Worm (Caenorhabditis elegans) whole organism, early embryonic: ENCODE measurements around the gene zip-1.
"Not testable (repeated sequence)": the region's sequence is repeated elsewhere in the genome, so short reads cannot be mapped to it uniquely, and the experiment has no call there.

Experiments
- B0310.2 ChIP-seq: sonication (generic microtip); optimal IDR thresholded peaks from 2 replicates; lab custom pipeline; 2016; ENCODE audit warnings: mild to moderate bottlenecking, missing genetic modification characterization, missing compliant biosample characterization
- F13C5.2 ChIP-seq: sonication (generic microtip); optimal IDR thresholded peaks from 2 replicates; lab custom pipeline; 2017; ENCODE audit warnings: mild to moderate bottlenecking, missing genetic modification characterization, inconsistent platforms, missing compliant biosample characterization
- aly-1 ChIP-seq: sonication (generic microtip); optimal IDR thresholded peaks from 2 replicates; lab custom pipeline; 2016; ENCODE audit warnings: missing genetic modification characterization, missing compliant biosample characterization
- ama-1 ChIP-seq: fragments of 150-350 bp; optimal IDR thresholded peaks from 2 replicates; lab custom pipeline; 2014
- ceh-13 ChIP-seq: fragments of 200-800 bp; sonication (Bioruptor generic); optimal IDR thresholded peaks from 2 replicates; lab custom pipeline; 2018; ENCODE audit warnings: mild to moderate bottlenecking, missing genetic modification characterization, missing compliant biosample characterization
- ets-7 ChIP-seq: sonication (generic microtip); optimal IDR thresholded peaks from 2 replicates; lab custom pipeline; 2016; ENCODE audit warnings: missing genotype, missing genetic modification characterization, missing compliant biosample characterization
- flt-1 ChIP-seq: fragments of 200-800 bp; sonication (Bioruptor generic); IDR thresholded peaks from 2 replicates; pipeline ENCODE4 v1.3.6; 2022; ENCODE audit warnings: missing genetic modification characterization, missing compliant biosample characterization
- hmbx-1 ChIP-seq: sonication (generic microtip); optimal IDR thresholded peaks from 2 replicates; lab custom pipeline; 2016; ENCODE audit warnings: mild to moderate bottlenecking, missing genetic modification characterization, missing compliant biosample characterization
- hnd-1 ChIP-seq: sonication (generic microtip); optimal IDR thresholded peaks from 2 replicates; lab custom pipeline; 2016; ENCODE audit warnings: missing genetic modification characterization, missing compliant biosample characterization
- pes-1 ChIP-seq: fragments of 200-800 bp; sonication (Bioruptor generic); IDR thresholded peaks from 2 replicates; pipeline ENCODE4 v1.3.6; 2022; ENCODE audit warnings: missing genetic modification reagents, missing genetic modification characterization, missing compliant biosample characterization
- scrt-1 ChIP-seq: fragments of 200-800 bp; sonication (Bioruptor generic); IDR thresholded peaks from 2 replicates; pipeline ENCODE4 v1.3.6; 2022; ENCODE audit warnings: missing genetic modification characterization, missing compliant biosample characterization
- sea-1 ChIP-seq: fragments of 200-800 bp; sonication (Bioruptor generic); conservative IDR thresholded peaks from 2 replicates; pipeline ENCODE4 v1.3.6; 2022; ENCODE audit warnings: missing genetic modification characterization, missing compliant biosample characterization
- tbx-11 ChIP-seq: fragments of 200-800 bp; sonication (Bioruptor generic); IDR thresholded peaks from 2 replicates; pipeline ENCODE4 v1.3.6; 2022; ENCODE audit warnings: missing genetic modification characterization, missing compliant biosample characterization
- tbx-37 ChIP-seq: fragments of 200-800 bp; sonication (Bioruptor generic); conservative IDR thresholded peaks from 2 replicates; pipeline ENCODE4 v1.3.6; 2022; ENCODE audit warnings: missing genetic modification reagents, missing genetic modification characterization, missing compliant biosample characterization
- tra-4 ChIP-seq: sonication (generic microtip); optimal IDR thresholded peaks from 2 replicates; lab custom pipeline; 2017; ENCODE audit warnings: missing genetic modification characterization, missing compliant biosample characterization

The zip-1 gene

DNA sequence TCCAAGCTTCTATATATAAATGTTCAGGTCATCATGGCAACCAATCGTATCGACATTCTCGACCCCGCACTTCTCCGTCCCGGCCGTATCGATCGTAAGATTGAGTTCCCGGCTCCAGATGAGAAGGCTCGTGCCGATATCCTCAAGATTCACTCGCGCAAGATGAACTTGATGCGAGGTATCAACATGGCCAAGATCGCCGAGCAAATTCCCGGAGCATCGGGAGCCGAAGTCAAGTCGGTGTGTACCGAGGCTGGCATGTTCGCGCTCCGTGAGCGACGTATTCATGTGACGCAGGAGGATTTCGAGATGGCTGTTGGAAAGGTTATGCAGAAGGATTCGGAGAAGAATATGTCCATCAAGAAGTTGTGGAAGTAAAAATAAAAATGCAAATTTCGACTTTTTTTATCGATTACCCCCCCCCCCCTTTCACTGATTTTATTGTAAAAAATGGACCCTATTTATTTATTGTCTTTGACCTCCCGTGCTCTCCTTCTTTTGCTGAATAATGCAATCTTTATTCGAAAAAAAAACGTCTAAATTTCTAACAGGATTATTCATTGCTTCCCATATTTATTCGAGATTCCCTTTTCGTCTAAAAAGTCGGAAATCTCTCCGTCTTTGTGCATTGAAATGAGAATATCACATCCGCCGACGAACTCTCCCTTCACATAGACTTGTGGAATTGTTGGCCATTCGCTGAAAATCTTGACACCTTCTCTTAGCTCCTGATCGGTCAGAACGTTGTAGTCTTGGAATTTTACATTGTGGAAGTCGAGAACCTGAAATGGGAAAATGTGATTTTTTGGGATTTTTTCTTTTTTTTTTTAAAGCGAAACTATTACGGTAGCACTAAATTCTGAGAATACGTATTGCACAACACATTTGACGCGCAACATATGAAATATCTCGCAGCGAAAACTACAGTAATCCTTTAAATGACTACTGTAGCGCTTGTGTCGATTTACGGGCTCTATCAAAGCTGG is 38.8 kb downstream of the zip-1 start:
- TF ChIP-seq ama-1 (lab: Kevin White, UChicago) = no peak

ce11 chrIII:12373306-12373705 is 39.8 kb downstream of the zip-1 start:
- TF ChIP-seq tbx-37 (GFP tag; lab: Robert Waterston, UW) (no peak), hnd-1 (tag; lab: Kevin White, UChicago) (no peak), hmbx-1 (tag; lab: Kevin White, UChicago) (no peak), ceh-13 (GFP tag; lab: Kevin White, UChicago) (no peak)

ce11 chrIII:12373807-12374266 is 40.3 kb downstream of the zip-1 start, which contains the start of gene glrx-5:
Gene glrx-5 (minus strand): TSS chrIII:12373857.
- TF ChIP-seq F13C5.2 (tag; lab: Kevin White, UChicago) = no peak
- no peak for TF ChIP-seq ceh-13 (GFP tag; lab: Kevin White, UChicago)
- no peak for TF ChIP-seq aly-1
- TF ChIP-seq ets-7 = no peak
- no peak for TF ChIP-seq tbx-37 (GFP tag; lab: Robert Waterston, UW)
- TF ChIP-seq hmbx-1 (tag; lab: Kevin White, UChicago) = no peak
- no peak for TF ChIP-seq sea-1 (GFP tag; lab: Robert Waterston, UW)
- TF ChIP-seq scrt-1 (GFP tag; lab: Robert Waterston, UW) = no peak
- no peak for TF ChIP-seq hnd-1 (tag; lab: Kevin White, UChicago)
- TF ChIP-seq pes-1 (GFP tag; lab: Robert Waterston, UW) = no peak
- TF ChIP-seq B0310.2 (tag; lab: Kevin White, UChicago) = no peak
- TF ChIP-seq tra-4 (tag; lab: Kevin White, UChicago) = no peak
- TF ChIP-seq tbx-11 (GFP tag; lab: Robert Waterston, UW) = no peak

DNA sequence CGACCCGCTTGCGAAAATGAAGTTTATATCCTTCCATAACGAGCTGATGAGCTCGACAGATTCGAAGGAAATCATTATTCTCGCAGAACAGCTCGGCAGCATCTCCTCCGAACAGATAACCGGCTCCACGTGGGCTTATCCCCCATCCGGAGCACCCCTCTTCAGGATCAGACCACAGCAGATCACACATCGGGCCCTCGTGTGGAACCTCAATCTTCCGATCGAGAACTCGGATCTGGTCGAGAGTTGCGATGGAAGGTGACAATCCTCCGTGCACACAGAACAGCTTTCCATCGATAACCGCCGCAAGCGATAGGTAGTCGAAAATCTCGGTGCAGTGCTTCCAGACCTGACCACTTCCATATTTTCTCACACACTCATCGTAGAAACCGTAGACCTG is 42.1 kb downstream of the zip-1 start:
- no peak for TF ChIP-seq tbx-11 (GFP tag; lab: Robert Waterston, UW)

- no peak for TF ChIP-seq tbx-37 (GFP tag; lab: Robert Waterston, UW)
- no peak for TF ChIP-seq pes-1 (GFP tag; lab: Robert Waterston, UW)
Measured at ce11 chrIII:12377198-12377662, 43.7 kb downstream of the zip-1 start, which contains the start of gene pph-4.2. Gene pph-4.2 (minus strand): TSS chrIII:12377248.

DNA sequence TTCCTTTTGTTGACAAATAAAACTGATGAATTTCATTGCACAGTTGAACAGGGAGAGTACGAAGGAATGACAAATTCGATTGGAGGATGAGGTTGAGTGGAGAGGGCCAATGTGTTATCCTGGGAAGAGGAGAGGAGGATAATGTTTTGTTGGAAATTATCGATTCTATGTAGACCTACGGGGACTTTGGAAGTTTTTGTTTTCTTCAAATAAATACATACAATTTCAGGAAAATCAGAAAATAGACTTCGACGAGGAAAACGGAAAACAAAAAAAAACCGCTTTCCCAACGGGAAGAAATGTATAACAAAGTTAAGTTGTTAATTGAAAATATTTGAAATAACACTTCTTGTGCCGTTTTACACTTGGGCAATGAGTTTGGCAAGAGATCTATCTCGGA is 50.2 kb downstream of the zip-1 start, which contains the start of gene Y49E10.4:
Gene Y49E10.4, minus strand, starts transcription at position 101 of the 400 bp plus-strand sequence.
- TF ChIP-seq tbx-37 (GFP tag; lab: Robert Waterston, UW); flt-1 (GFP tag; lab: Robert Waterston, UW); hmbx-1 (tag; lab: Kevin White, UChicago): not testable (repeated sequence)

DNA sequence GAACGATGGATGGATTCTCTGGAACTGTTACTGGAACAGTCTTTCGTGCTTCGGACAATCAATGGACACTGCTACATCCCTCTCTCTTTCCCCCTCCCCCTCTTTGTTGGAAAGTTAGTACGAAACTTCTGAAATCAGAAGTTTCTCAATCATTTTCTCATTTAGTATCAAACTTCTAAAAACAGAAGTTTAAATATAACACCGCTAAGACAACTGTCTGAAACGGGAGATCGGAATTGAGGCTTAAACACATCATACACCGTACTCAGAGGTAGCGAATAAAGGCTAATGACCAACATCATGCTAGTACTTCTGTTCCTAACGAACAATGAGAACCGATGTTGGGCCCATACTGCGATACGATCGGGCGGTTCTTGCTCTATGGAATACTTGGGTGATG is 53.1 kb downstream of the zip-1 start, which contains the start of gene Y49E10.30:
Gene Y49E10.30, plus strand, starts transcription at position 301 of the 400 bp plus-strand sequence.
- not testable (repeated sequence) for TF ChIP-seq pes-1 (GFP tag; lab: Robert Waterston, UW); tbx-37 (GFP tag; lab: Robert Waterston, UW); tra-4 (tag; lab: Kevin White, UChicago)

DNA sequence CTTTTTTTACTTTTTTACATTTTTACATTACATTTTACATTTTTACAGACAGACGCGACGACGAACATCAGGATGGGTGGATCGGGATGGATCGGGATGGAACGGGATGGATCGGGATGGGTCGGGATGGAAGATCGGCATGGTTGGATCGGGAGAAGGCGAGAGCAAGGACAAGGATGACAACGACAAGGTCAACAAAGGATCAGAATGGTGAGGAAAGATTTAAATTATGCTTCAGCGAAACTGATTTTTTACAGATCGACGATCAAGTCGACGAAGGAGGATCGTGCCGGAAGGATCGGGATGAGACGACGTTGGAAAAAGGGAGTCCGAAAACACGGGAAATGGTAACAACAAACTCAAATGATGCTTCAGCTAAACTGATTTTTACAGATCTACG is 54.6 kb downstream of the zip-1 start:
- no peak for TF ChIP-seq ets-7
- TF ChIP-seq pes-1 (GFP tag; lab: Robert Waterston, UW) = no peak
- no peak for TF ChIP-seq scrt-1 (GFP tag; lab: Robert Waterston, UW)
